Worm (Caenorhabditis elegans) whole organism, L1 larva: Measurements from ENCODE around the gene gbh-2.

Source experiments
- C04F5.9 ChIP-seq: sonication (generic microtip); optimal IDR thresholded peaks from 2 replicates; lab custom pipeline; 2016; ENCODE audit warnings: missing genetic modification characterization, missing compliant biosample characterization
- C16A3.4 ChIP-seq: fragments of 150-350 bp; optimal IDR thresholded peaks from 2 replicates; lab custom pipeline; 2014; ENCODE audit warnings: missing biosample characterization, missing genetic modification characterization
- C34B4.2 ChIP-seq: sonication (generic microtip); optimal IDR thresholded peaks from 2 replicates; lab custom pipeline; 2017; ENCODE audit warnings: mild to moderate bottlenecking, missing genetic modification characterization, missing compliant biosample characterization
- F16B12.6 ChIP-seq: fragments of 150-350 bp; optimal IDR thresholded peaks from 2 replicates; lab custom pipeline; 2014; ENCODE audit warnings: missing biosample characterization, missing genetic modification characterization
- aly-2 ChIP-seq: fragments of 150-350 bp; optimal IDR thresholded peaks from 2 replicates; lab custom pipeline; 2014; ENCODE audit warnings: missing biosample characterization, missing genetic modification characterization
- ama-1 ChIP-seq: fragments of 150-350 bp; optimal IDR thresholded peaks from 2 replicates; lab custom pipeline; 2014
- blmp-1 ChIP-seq: fragments of 150-350 bp; optimal IDR thresholded peaks from 2 replicates; lab custom pipeline; 2014; ENCODE audit warnings: missing biosample characterization, missing genetic modification characterization
- ceh-63 ChIP-seq: fragments of 200-800 bp; sonication (Bioruptor generic); optimal IDR thresholded peaks from 2 replicates; lab custom pipeline; 2018; ENCODE audit warnings: mild to moderate bottlenecking, missing genetic modification characterization, missing compliant biosample characterization
- ceh-90 ChIP-seq: sonication (generic microtip); optimal IDR thresholded peaks from 2 replicates; lab custom pipeline; 2016; ENCODE audit warnings: missing genetic modification characterization, missing compliant biosample characterization
- ces-1 ChIP-seq: fragments of 150-350 bp; optimal IDR thresholded peaks from 2 replicates; lab custom pipeline; 2014; ENCODE audit warnings: missing biosample characterization, missing genetic modification reagents, missing genetic modification characterization
- dpl-1 ChIP-seq, 3 experiments: fragments of 150-350 bp in 2 of 3; sonication (generic microtip) in 1 of 3; optimal IDR thresholded peaks; 2 replicates each; lab custom pipeline; 2014 to 2017; ENCODE audit warnings: missing biosample characterization in 3 of 3, missing genetic modification characterization in 3 of 3, missing genetic modification reagents in 3 of 3
- egl-13 ChIP-seq: sonication (generic microtip); optimal IDR thresholded peaks from 2 replicates; lab custom pipeline; 2016; ENCODE audit warnings: missing genotype, missing genetic modification reagents, missing genetic modification characterization, missing compliant biosample characterization
- elt-2 ChIP-seq: sonication (generic microtip); optimal IDR thresholded peaks from 2 replicates; lab custom pipeline; 2016; ENCODE audit warnings: missing genetic modification characterization, mild to moderate bottlenecking, inconsistent platforms, missing compliant biosample characterization, missing genetic modification reagents
- fkh-10 ChIP-seq: sonication (generic microtip); optimal IDR thresholded peaks from 2 replicates; lab custom pipeline; 2017; ENCODE audit warnings: missing biosample characterization, missing genetic modification reagents, missing genetic modification characterization
- fkh-4 ChIP-seq: sonication (generic microtip); optimal IDR thresholded peaks from 2 replicates; lab custom pipeline; 2016; ENCODE audit warnings: missing compliant biosample characterization, missing genetic modification characterization, borderline replicate concordance
- fkh-8 ChIP-seq: sonication (generic microtip); optimal IDR thresholded peaks from 2 replicates; lab custom pipeline; 2016; ENCODE audit warnings: mild to moderate bottlenecking, missing genetic modification characterization, missing compliant biosample characterization
- fos-1 ChIP-seq: fragments of 150-350 bp; optimal IDR thresholded peaks from 2 replicates; lab custom pipeline; 2014; ENCODE audit warnings: missing biosample characterization, missing genetic modification characterization
- grh-1 ChIP-seq: fragments of 200-800 bp; sonication (Bioruptor generic); IDR thresholded peaks from 2 replicates; pipeline ENCODE4 v1.3.6; 2022; ENCODE audit warnings: missing genetic modification reagents, missing genetic modification characterization, missing compliant biosample characterization
- hlh-17 ChIP-seq: fragments of 200-800 bp; sonication (Bioruptor generic); optimal IDR thresholded peaks from 2 replicates; lab custom pipeline; 2018; ENCODE audit warnings: missing genetic modification characterization, mild to moderate bottlenecking, missing compliant biosample characterization, moderate library complexity, borderline replicate concordance
- hlh-4 ChIP-seq: sonication (generic microtip); optimal IDR thresholded peaks from 2 replicates; lab custom pipeline; 2016; ENCODE audit warnings: mild to moderate bottlenecking, missing genetic modification characterization, missing compliant biosample characterization
- irx-1 ChIP-seq: sonication (generic microtip); optimal IDR thresholded peaks from 2 replicates; lab custom pipeline; 2016; ENCODE audit warnings: missing genetic modification characterization, missing compliant biosample characterization
- isw-1 ChIP-seq: fragments of 200-800 bp; sonication (Bioruptor generic); IDR thresholded peaks from 2 replicates; pipeline ENCODE4 v1.3.6; 2022; ENCODE audit warnings: missing genetic modification characterization, missing compliant biosample characterization
- jun-1 ChIP-seq: fragments of 150-350 bp; optimal IDR thresholded peaks from 2 replicates; lab custom pipeline; 2014; ENCODE audit warnings: missing biosample characterization, missing genetic modification reagents, missing genetic modification characterization
- lin-13 ChIP-seq: fragments of 150-350 bp; optimal IDR thresholded peaks from 2 replicates; lab custom pipeline; 2014; ENCODE audit warnings: missing biosample characterization, missing genetic modification reagents, missing genetic modification characterization
- lin-14 ChIP-seq: fragments of 200-800 bp; sonication (Bioruptor generic); optimal IDR thresholded peaks from 2 replicates; lab custom pipeline; 2018; ENCODE audit warnings: mild to moderate bottlenecking, missing genetic modification characterization, moderate library complexity, missing compliant biosample characterization
- lin-15B ChIP-seq: fragments of 150-350 bp; sonication (generic microtip); optimal IDR thresholded peaks from 3 replicates; lab custom pipeline; 2014; ENCODE audit warnings: missing biosample characterization, missing genetic modification characterization
- lin-35 ChIP-seq, 2 experiments: fragments of 150-350 bp; optimal IDR thresholded peaks; 2 replicates each; lab custom pipeline; 2014; ENCODE audit warnings: missing biosample characterization in 2 of 2, missing genetic modification characterization in 2 of 2, missing genetic modification reagents in 2 of 2
- lir-3 ChIP-seq: sonication (generic microtip); optimal IDR thresholded peaks from 2 replicates; lab custom pipeline; 2016; ENCODE audit warnings: mild to moderate bottlenecking, missing genetic modification characterization, moderate library complexity, missing compliant biosample characterization; ENCODE audit not compliant: poor library complexity
- lsy-2 ChIP-seq, 2 experiments: fragments of 150-350 bp; optimal IDR thresholded peaks; 2 replicates each; lab custom pipeline; 2014; ENCODE audit warnings: missing biosample characterization in 2 of 2, missing genetic modification characterization in 2 of 2
- mab-9 ChIP-seq: fragments of 200-800 bp; sonication (Bioruptor generic); IDR thresholded peaks from 2 replicates; pipeline ENCODE4 v1.3.6; 2022; ENCODE audit warnings: missing genetic modification reagents, missing genetic modification characterization, missing compliant biosample characterization
- mdl-1 ChIP-seq, 2 experiments: fragments of 150-350 bp; optimal IDR thresholded peaks; 2 replicates each; lab custom pipeline; 2014 to 2017; ENCODE audit warnings: missing biosample characterization in 2 of 2, missing genetic modification characterization in 2 of 2, inconsistent platforms in 1 of 2
- mep-1 ChIP-seq: fragments of 150-350 bp; optimal IDR thresholded peaks from 2 replicates; lab custom pipeline; 2014; ENCODE audit warnings: missing biosample characterization, missing genetic modification characterization
- nhr-11 ChIP-seq: fragments of 150-350 bp; optimal IDR thresholded peaks from 2 replicates; lab custom pipeline; 2014; ENCODE audit warnings: missing biosample characterization, missing genetic modification characterization
- nhr-19 ChIP-seq: fragments of 200-800 bp; sonication (Bioruptor generic); conservative IDR thresholded peaks from 2 replicates; pipeline ENCODE4 v1.3.6; 2022; ENCODE audit warnings: missing genetic modification characterization, missing compliant biosample characterization
- nhr-20 ChIP-seq: sonication (generic microtip); optimal IDR thresholded peaks from 2 replicates; lab custom pipeline; 2016; ENCODE audit warnings: mild to moderate bottlenecking, missing genetic modification characterization, missing compliant biosample characterization
- nhr-47 ChIP-seq: sonication (generic microtip); optimal IDR thresholded peaks from 2 replicates; lab custom pipeline; 2016; ENCODE audit warnings: mild to moderate bottlenecking, missing genetic modification characterization, moderate library complexity, missing compliant biosample characterization
- nhr-76 ChIP-seq: sonication (generic microtip); optimal IDR thresholded peaks from 2 replicates; lab custom pipeline; 2017; ENCODE audit warnings: missing biosample characterization, missing genetic modification characterization
- nhr-84 ChIP-seq: sonication (generic microtip); optimal IDR thresholded peaks from 2 replicates; lab custom pipeline; 2017; ENCODE audit warnings: missing biosample characterization, missing genetic modification characterization
- nhr-85 ChIP-seq: sonication (generic microtip); peaks from one replicate; lab custom pipeline; 2016; ENCODE audit warnings: missing genetic modification characterization, inconsistent platforms, missing compliant biosample characterization
- skn-1 ChIP-seq: fragments of 150-350 bp; optimal IDR thresholded peaks from 2 replicates; lab custom pipeline; 2014; ENCODE audit warnings: missing biosample characterization, missing genetic modification characterization
- snpc-4 ChIP-seq: fragments of 150-350 bp; optimal IDR thresholded peaks from 2 replicates; lab custom pipeline; 2014; ENCODE audit warnings: missing biosample characterization, missing genetic modification characterization
- snu-23 ChIP-seq: sonication (generic microtip); optimal IDR thresholded peaks from 2 replicates; lab custom pipeline; 2016; ENCODE audit warnings: missing genetic modification characterization, missing compliant biosample characterization
- sox-4 ChIP-seq: sonication (generic microtip); optimal IDR thresholded peaks from 2 replicates; lab custom pipeline; 2016; ENCODE audit warnings: missing genetic modification characterization, missing compliant biosample characterization
- sup-37 ChIP-seq: fragments of 200-800 bp; sonication (Bioruptor generic); optimal IDR thresholded peaks from 2 replicates; lab custom pipeline; 2018; ENCODE audit warnings: mild to moderate bottlenecking, missing genetic modification characterization, missing compliant biosample characterization
- swsn-7 ChIP-seq: sonication (generic microtip); optimal IDR thresholded peaks from 2 replicates; lab custom pipeline; 2016; ENCODE audit warnings: missing genetic modification characterization, missing compliant biosample characterization
- unc-130 ChIP-seq: fragments of 150-350 bp; optimal IDR thresholded peaks from 2 replicates; lab custom pipeline; 2017; ENCODE audit warnings: missing biosample characterization, missing genetic modification characterization, inconsistent platforms
- unc-62 ChIP-seq: fragments of 150-350 bp; optimal IDR thresholded peaks from 2 replicates; lab custom pipeline; 2014; ENCODE audit warnings: missing biosample characterization, missing genetic modification reagents, missing genetic modification characterization
- unc-98 ChIP-seq: fragments of 200-800 bp; sonication (Bioruptor generic); IDR thresholded peaks from 2 replicates; pipeline ENCODE4 v1.3.6; 2022; ENCODE audit warnings: missing genetic modification characterization, missing compliant biosample characterization
- vab-15 ChIP-seq: sonication (generic microtip); optimal IDR thresholded peaks from 2 replicates; lab custom pipeline; 2017; ENCODE audit warnings: missing genotype, mild to moderate bottlenecking, missing genetic modification characterization, missing compliant biosample characterization
- zip-4 ChIP-seq: fragments of 200-800 bp; sonication (Bioruptor generic); optimal IDR thresholded peaks from 2 replicates; lab custom pipeline; 2018; ENCODE audit warnings: mild to moderate bottlenecking, missing genetic modification characterization, moderate library complexity, missing compliant biosample characterization

Gene gbh-2

ce11 chrII:8481033-8481708 lies 4.5 kb upstream of the gbh-2 start (continued):
- TF ChIP-seq fkh-4 (tag; lab: Kevin White, UChicago), result no peak
- no peak for TF ChIP-seq ces-1 (GFP tag; lab: Kevin White, UChicago)
- TF ChIP-seq nhr-85, result no peak
- TF ChIP-seq sox-4 (tag; lab: Kevin White, UChicago), result no peak
- no peak for TF ChIP-seq unc-98 (GFP tag; lab: Robert Waterston, UW)
- no peak for TF ChIP-seq ceh-90
- no peak for TF ChIP-seq ama-1 (lab: Kevin White, UChicago)
- no peak for TF ChIP-seq isw-1
- TF ChIP-seq hlh-4, result no peak
- TF ChIP-seq grh-1 (GFP tag; lab: Robert Waterston, UW), result no peak
- no peak for TF ChIP-seq fkh-10 (GFP tag; lab: Kevin White, UChicago)
- no peak for TF ChIP-seq irx-1 (tag; lab: Kevin White, UChicago)
- no peak for TF ChIP-seq hlh-17
- TF ChIP-seq nhr-84, result no peak
- TF ChIP-seq lin-14 (GFP tag; lab: Kevin White, UChicago), result peak; percentile 59
- no peak for TF ChIP-seq aly-2 (tag; lab: Kevin White, UChicago)
- TF ChIP-seq lsy-2 (tag; optimal IDR thresholded peaks at IDR 0.05; lab: Kevin White, UChicago), result peak in 1 of 2 experiments; percentile 48
- no peak for TF ChIP-seq fos-1 (tag; lab: Kevin White, UChicago)
- no peak for TF ChIP-seq vab-15 (tag; lab: Kevin White, UChicago)
- no peak for TF ChIP-seq jun-1 (tag; lab: Kevin White, UChicago)
- no peak for TF ChIP-seq ceh-63 (GFP tag; lab: Kevin White, UChicago)
- TF ChIP-seq sup-37 (GFP tag; lab: Kevin White, UChicago), result no peak
- TF ChIP-seq C34B4.2, result no peak
- TF ChIP-seq C04F5.9 (tag; lab: Kevin White, UChicago), result no peak
- no peak for TF ChIP-seq nhr-47
- no peak for TF ChIP-seq mab-9 (GFP tag; lab: Robert Waterston, UW)
- no peak for TF ChIP-seq lin-13 (GFP tag; lab: Kevin White, UChicago)
- TF ChIP-seq F16B12.6 (tag; lab: Kevin White, UChicago), result no peak
- no peak for TF ChIP-seq nhr-76 (tag; lab: Kevin White, UChicago)
- TF ChIP-seq dpl-1 (GFP tag; optimal IDR thresholded peaks at IDR 0.05; lab: Kevin White, UChicago), result no peak
- peak; percentile 44 for TF ChIP-seq mep-1 (tag; lab: Kevin White, UChicago)
- TF ChIP-seq unc-130 (tag; lab: Kevin White, UChicago), result peak; percentile 12
- TF ChIP-seq nhr-20 (tag; lab: Kevin White, UChicago), result peak; percentile 82
- peak; percentile 2 for TF ChIP-seq C16A3.4 (tag; lab: Kevin White, UChicago)
- TF ChIP-seq lir-3 (tag; lab: Kevin White, UChicago), result no peak
- no peak for TF ChIP-seq egl-13
- peak; percentile 34 for TF ChIP-seq snu-23 (GFP tag; lab: Kevin White, UChicago)
- no peak for TF ChIP-seq mdl-1 (tag; optimal IDR thresholded peaks at IDR 0.05; lab: Kevin White, UChicago)
- peak; percentile 48 for TF ChIP-seq fkh-8 (tag; lab: Kevin White, UChicago)
- no peak for TF ChIP-seq nhr-11 (tag; lab: Kevin White, UChicago)
- TF ChIP-seq zip-4 (GFP tag; lab: Kevin White, UChicago), result no peak
- TF ChIP-seq swsn-7, result no peak
- TF ChIP-seq elt-2 (tag; lab: Kevin White, UChicago), result no peak
- no peak for TF ChIP-seq snpc-4
- TF ChIP-seq blmp-1 (tag; lab: Kevin White, UChicago), result no peak
- TF ChIP-seq unc-62 (GFP tag; lab: Kevin White, UChicago), result no peak
- TF ChIP-seq skn-1 (tag; lab: Kevin White, UChicago), result peak; percentile 9
- no peak for TF ChIP-seq lin-35 (GFP tag; optimal IDR thresholded peaks at IDR 0.05; lab: Kevin White, UChicago)
- TF ChIP-seq lin-15B (tag; lab: Kevin White, UChicago), result no peak
- peak; percentile 82 for TF ChIP-seq nhr-19 (GFP tag; lab: Robert Waterston, UW)
